Worm (Caenorhabditis elegans) whole organism, L1 larva: ENCODE results near the gene T28H10.2.
A peak's percentile ranks its signal among the peaks of the same experiment; 100 is the strongest.

Experiments
- C16A3.4 ChIP-seq: fragments of 150-350 bp; optimal IDR thresholded peaks from 2 replicates; lab custom pipeline; 2014; ENCODE audit warnings: missing biosample characterization, missing genetic modification characterization
- C34B4.2 ChIP-seq: sonication (generic microtip); optimal IDR thresholded peaks from 2 replicates; lab custom pipeline; 2017; ENCODE audit warnings: mild to moderate bottlenecking, missing genetic modification characterization, missing compliant biosample characterization
- F16B12.6 ChIP-seq: fragments of 150-350 bp; optimal IDR thresholded peaks from 2 replicates; lab custom pipeline; 2014; ENCODE audit warnings: missing biosample characterization, missing genetic modification characterization
- aly-2 ChIP-seq: fragments of 150-350 bp; optimal IDR thresholded peaks from 2 replicates; lab custom pipeline; 2014; ENCODE audit warnings: missing biosample characterization, missing genetic modification characterization
- ceh-82 ChIP-seq, 3 experiments: fragments of 150-350 bp in 1 of 3; sonication (generic microtip) in 2 of 3; optimal IDR thresholded peaks; 2 replicates each; lab custom pipeline; 2014 to 2017; ENCODE audit warnings: missing biosample characterization in 3 of 3, missing genetic modification characterization in 3 of 3
- ceh-88 ChIP-seq: fragments of 200-800 bp; sonication (Bioruptor generic); IDR thresholded peaks from 2 replicates; pipeline ENCODE4 v1.3.6; 2022; ENCODE audit warnings: missing genetic modification characterization, missing compliant biosample characterization
- ces-1 ChIP-seq: fragments of 150-350 bp; optimal IDR thresholded peaks from 2 replicates; lab custom pipeline; 2014; ENCODE audit warnings: missing biosample characterization, missing genetic modification reagents, missing genetic modification characterization
- efl-3 ChIP-seq: fragments of 200-800 bp; sonication (Bioruptor generic); optimal IDR thresholded peaks from 2 replicates; lab custom pipeline; 2018; ENCODE audit warnings: mild to moderate bottlenecking, missing genetic modification characterization, missing compliant biosample characterization
- elt-2 ChIP-seq: sonication (generic microtip); optimal IDR thresholded peaks from 2 replicates; lab custom pipeline; 2016; ENCODE audit warnings: missing genetic modification characterization, mild to moderate bottlenecking, inconsistent platforms, missing compliant biosample characterization, missing genetic modification reagents
- ets-5 ChIP-seq: fragments of 200-800 bp; sonication (Bioruptor generic); IDR thresholded peaks from 2 replicates; pipeline ENCODE4 v1.3.6; 2022; ENCODE audit warnings: missing genetic modification characterization, missing compliant biosample characterization
- fkh-8 ChIP-seq: sonication (generic microtip); optimal IDR thresholded peaks from 2 replicates; lab custom pipeline; 2016; ENCODE audit warnings: mild to moderate bottlenecking, missing genetic modification characterization, missing compliant biosample characterization
- hlh-17 ChIP-seq: fragments of 200-800 bp; sonication (Bioruptor generic); optimal IDR thresholded peaks from 2 replicates; lab custom pipeline; 2018; ENCODE audit warnings: missing genetic modification characterization, mild to moderate bottlenecking, missing compliant biosample characterization, moderate library complexity, borderline replicate concordance
- irx-1 ChIP-seq: sonication (generic microtip); optimal IDR thresholded peaks from 2 replicates; lab custom pipeline; 2016; ENCODE audit warnings: missing genetic modification characterization, missing compliant biosample characterization
- isw-1 ChIP-seq: fragments of 200-800 bp; sonication (Bioruptor generic); IDR thresholded peaks from 2 replicates; pipeline ENCODE4 v1.3.6; 2022; ENCODE audit warnings: missing genetic modification characterization, missing compliant biosample characterization
- lin-14 ChIP-seq: fragments of 200-800 bp; sonication (Bioruptor generic); optimal IDR thresholded peaks from 2 replicates; lab custom pipeline; 2018; ENCODE audit warnings: mild to moderate bottlenecking, missing genetic modification characterization, moderate library complexity, missing compliant biosample characterization
- lin-15B ChIP-seq: fragments of 150-350 bp; sonication (generic microtip); optimal IDR thresholded peaks from 3 replicates; lab custom pipeline; 2014; ENCODE audit warnings: missing biosample characterization, missing genetic modification characterization
- lin-35 ChIP-seq, 2 experiments: fragments of 150-350 bp; optimal IDR thresholded peaks; 2 replicates each; lab custom pipeline; 2014; ENCODE audit warnings: missing biosample characterization in 2 of 2, missing genetic modification characterization in 2 of 2, missing genetic modification reagents in 2 of 2
- lsy-2 ChIP-seq, 2 experiments: fragments of 150-350 bp; optimal IDR thresholded peaks; 2 replicates each; lab custom pipeline; 2014; ENCODE audit warnings: missing biosample characterization in 2 of 2, missing genetic modification characterization in 2 of 2
- mab-9 ChIP-seq: fragments of 200-800 bp; sonication (Bioruptor generic); IDR thresholded peaks from 2 replicates; pipeline ENCODE4 v1.3.6; 2022; ENCODE audit warnings: missing genetic modification reagents, missing genetic modification characterization, missing compliant biosample characterization
- mep-1 ChIP-seq: fragments of 150-350 bp; optimal IDR thresholded peaks from 2 replicates; lab custom pipeline; 2014; ENCODE audit warnings: missing biosample characterization, missing genetic modification characterization
- nhr-19 ChIP-seq: fragments of 200-800 bp; sonication (Bioruptor generic); conservative IDR thresholded peaks from 2 replicates; pipeline ENCODE4 v1.3.6; 2022; ENCODE audit warnings: missing genetic modification characterization, missing compliant biosample characterization
- nhr-71 ChIP-seq: sonication (generic microtip); optimal IDR thresholded peaks from 2 replicates; lab custom pipeline; 2016; ENCODE audit warnings: mild to moderate bottlenecking, missing genetic modification characterization, moderate library complexity, missing compliant biosample characterization
- nhr-85 ChIP-seq: sonication (generic microtip); peaks from one replicate; lab custom pipeline; 2016; ENCODE audit warnings: missing genetic modification characterization, inconsistent platforms, missing compliant biosample characterization
- nhr-90 ChIP-seq: sonication (generic microtip); optimal IDR thresholded peaks from 2 replicates; lab custom pipeline; 2016; ENCODE audit warnings: mild to moderate bottlenecking, missing genetic modification characterization, missing compliant biosample characterization; ENCODE audit not compliant: poor library complexity
- pag-3 ChIP-seq: sonication (generic microtip); optimal IDR thresholded peaks from 2 replicates; lab custom pipeline; 2017; ENCODE audit warnings: missing genetic modification characterization, mild to moderate bottlenecking, missing compliant biosample characterization, antibody characterized with exemption, borderline replicate concordance; ENCODE audit not compliant: insufficient read depth
- pqm-1 ChIP-seq: sonication (generic microtip); optimal IDR thresholded peaks from 3 replicates; lab custom pipeline; 2017; ENCODE audit warnings: missing biosample characterization, missing genetic modification characterization
- rnt-1 ChIP-seq: sonication (generic microtip); optimal IDR thresholded peaks from 2 replicates; lab custom pipeline; 2016; ENCODE audit warnings: mild to moderate bottlenecking, missing genetic modification characterization, moderate library complexity, missing compliant biosample characterization
- snu-23 ChIP-seq: sonication (generic microtip); optimal IDR thresholded peaks from 2 replicates; lab custom pipeline; 2016; ENCODE audit warnings: missing genetic modification characterization, missing compliant biosample characterization
- sox-4 ChIP-seq: sonication (generic microtip); optimal IDR thresholded peaks from 2 replicates; lab custom pipeline; 2016; ENCODE audit warnings: missing genetic modification characterization, missing compliant biosample characterization
- sptf-1 ChIP-seq: fragments of 150-350 bp; optimal IDR thresholded peaks from 2 replicates; lab custom pipeline; 2014; ENCODE audit warnings: missing biosample characterization, missing genetic modification characterization
- sup-37 ChIP-seq: fragments of 200-800 bp; sonication (Bioruptor generic); optimal IDR thresholded peaks from 2 replicates; lab custom pipeline; 2018; ENCODE audit warnings: mild to moderate bottlenecking, missing genetic modification characterization, missing compliant biosample characterization
- unc-130 ChIP-seq: fragments of 150-350 bp; optimal IDR thresholded peaks from 2 replicates; lab custom pipeline; 2017; ENCODE audit warnings: missing biosample characterization, missing genetic modification characterization, inconsistent platforms
- unc-30 ChIP-seq: sonication (generic microtip); optimal IDR thresholded peaks from 2 replicates; lab custom pipeline; 2017; ENCODE audit warnings: missing biosample characterization, missing genetic modification characterization
- unc-62 ChIP-seq: fragments of 150-350 bp; optimal IDR thresholded peaks from 2 replicates; lab custom pipeline; 2014; ENCODE audit warnings: missing biosample characterization, missing genetic modification reagents, missing genetic modification characterization
- unc-86 ChIP-seq: sonication (generic microtip); optimal IDR thresholded peaks from 2 replicates; lab custom pipeline; 2016; ENCODE audit warnings: missing genetic modification characterization, missing compliant biosample characterization
- zip-4 ChIP-seq: fragments of 200-800 bp; sonication (Bioruptor generic); optimal IDR thresholded peaks from 2 replicates; lab custom pipeline; 2018; ENCODE audit warnings: mild to moderate bottlenecking, missing genetic modification characterization, moderate library complexity, missing compliant biosample characterization
- ztf-11 ChIP-seq, 2 experiments: sonication (generic microtip); optimal IDR thresholded peaks; 2 replicates each; lab custom pipeline; 2016 to 2017; ENCODE audit warnings: missing genetic modification characterization in 2 of 2, missing biosample characterization in 1 of 2, missing compliant biosample characterization in 1 of 2
- ztf-4 ChIP-seq: fragments of 150-350 bp; optimal IDR thresholded peaks from 2 replicates; lab custom pipeline; 2014; ENCODE audit warnings: missing biosample characterization, missing genetic modification characterization

Gene T28H10.2

DNA sequence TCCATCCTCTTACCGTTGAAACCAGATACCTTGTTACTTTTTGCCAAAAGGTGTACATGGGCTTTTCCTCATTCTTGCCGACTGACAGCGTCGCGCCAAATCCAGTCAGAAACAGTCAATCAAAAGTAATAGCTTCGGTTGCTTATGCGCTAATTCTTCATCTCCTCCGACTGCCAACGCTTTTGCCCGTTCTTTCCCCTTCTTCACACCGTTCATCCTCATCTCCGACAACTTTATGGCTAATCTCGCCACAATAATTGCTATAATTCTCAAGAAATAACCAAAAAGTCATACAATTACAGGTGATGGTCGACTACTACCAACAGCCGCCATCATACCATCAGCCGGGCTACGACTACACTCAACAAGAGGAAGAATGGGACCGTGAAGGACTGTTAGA is 34.6 kb downstream of the T28H10.2 start, which contains the start of gene atn-1:
Gene atn-1 (plus strand): TSS at position 301 of the 400 bp plus-strand sequence.
- no peak for TF ChIP-seq F16B12.6 (tag; lab: Kevin White, UChicago)
- no peak for TF ChIP-seq C34B4.2
- no peak for TF ChIP-seq elt-2
- no peak for TF ChIP-seq ceh-82 (tag; optimal IDR thresholded peaks at IDR 0.05; lab: Kevin White, UChicago)
- TF ChIP-seq sptf-1 (tag; lab: Kevin White, UChicago) = no peak
- no peak for TF ChIP-seq irx-1 (tag; lab: Kevin White, UChicago)
- no peak for TF ChIP-seq nhr-85 (tag; lab: Kevin White, UChicago)
- TF ChIP-seq zip-4 (GFP tag; lab: Kevin White, UChicago) = no peak
- TF ChIP-seq ztf-4 = no peak
- no peak for TF ChIP-seq ceh-88 (GFP tag; lab: Robert Waterston, UW)
- no peak for TF ChIP-seq efl-3 (GFP tag; lab: Kevin White, UChicago)
- TF ChIP-seq isw-1 = no peak

DNA sequence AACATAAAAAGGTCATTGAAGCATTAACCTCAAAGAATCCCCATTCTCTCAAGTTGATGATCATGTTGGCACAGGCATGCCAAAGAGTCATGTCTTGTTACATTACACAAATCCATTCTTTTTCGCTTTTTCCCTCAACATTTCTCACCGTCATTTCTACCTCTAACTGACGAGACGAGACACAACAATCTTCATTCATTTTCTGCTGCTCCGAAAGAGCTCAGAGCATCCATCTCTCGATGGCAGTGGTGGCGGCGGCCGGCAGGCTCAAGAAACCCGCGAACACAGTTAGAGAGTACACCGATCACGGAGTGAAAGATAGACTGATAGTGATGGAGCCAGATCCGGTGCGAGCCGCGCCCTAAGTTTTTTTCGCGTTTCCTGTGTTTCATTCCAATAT is 35.6 kb downstream of the T28H10.2 start:
- no peak for TF ChIP-seq ztf-11 (tag; optimal IDR thresholded peaks at IDR 0.05; lab: Kevin White, UChicago)
- no peak for TF ChIP-seq mep-1 (tag; lab: Kevin White, UChicago)
- no peak for TF ChIP-seq fkh-8 (tag; lab: Kevin White, UChicago)
- TF ChIP-seq ces-1 = no peak
- TF ChIP-seq nhr-19 (GFP tag; lab: Robert Waterston, UW) = 0 out of 2 replicates have a peak, but pooled peaks have one; percentile 10
- peak; percentile 70 for TF ChIP-seq lin-14 (GFP tag; lab: Kevin White, UChicago)
- no peak for TF ChIP-seq lin-15B
- TF ChIP-seq lsy-2 (tag; optimal IDR thresholded peaks at IDR 0.05; lab: Kevin White, UChicago) = no peak
- no peak for TF ChIP-seq C16A3.4 (tag; lab: Kevin White, UChicago)
- peak; percentile 23 for TF ChIP-seq snu-23 (GFP tag; lab: Kevin White, UChicago)
- no peak for TF ChIP-seq aly-2 (tag; lab: Kevin White, UChicago)
- no peak for TF ChIP-seq unc-86 (tag; lab: Kevin White, UChicago)
- TF ChIP-seq sup-37 (GFP tag; lab: Kevin White, UChicago) = no peak
- TF ChIP-seq unc-30 (tag; lab: Kevin White, UChicago) = no peak
- no peak for TF ChIP-seq C34B4.2
- TF ChIP-seq hlh-17 (GFP tag; lab: Kevin White, UChicago) = no peak
- peak in 1 of 2 experiments; percentile 9 for TF ChIP-seq lin-35 (GFP tag; optimal IDR thresholded peaks at IDR 0.05; lab: Kevin White, UChicago)
- TF ChIP-seq isw-1 = no peak
- peak; percentile 10 for TF ChIP-seq unc-130
- TF ChIP-seq nhr-90 (tag; lab: Kevin White, UChicago) = no peak
- no peak for TF ChIP-seq F16B12.6 (tag; lab: Kevin White, UChicago)
- no peak for TF ChIP-seq unc-62 (GFP tag; lab: Kevin White, UChicago)
- TF ChIP-seq nhr-71 = peak; percentile 41
- no peak for TF ChIP-seq zip-4 (GFP tag; lab: Kevin White, UChicago)
- TF ChIP-seq rnt-1 (tag; lab: Kevin White, UChicago) = peak; percentile 61
- no peak for TF ChIP-seq mab-9
- TF ChIP-seq pqm-1 = no peak
- TF ChIP-seq pag-3 (tag; lab: Kevin White, UChicago) = peak; percentile 99

ce11 chrV:12475360-12475759 is 37.4 kb downstream of the T28H10.2 start:
- TF ChIP-seq sox-4 (no peak), lin-35 (GFP tag; optimal IDR thresholded peaks at IDR 0.05; lab: Kevin White, UChicago) (peak in 1 of 2 experiments; percentile 13), elt-2 (peak; percentile 74), ets-5 (GFP tag; lab: Robert Waterston, UW) (no peak), nhr-19 (GFP tag; lab: Robert Waterston, UW) (no peak), nhr-71 (no peak)
